Worm (Caenorhabditis elegans) whole organism, late embryonic: ENCODE results near the gene K06H7.7.

Source experiments
- C08G9.2 ChIP-seq: sonication (generic microtip); optimal IDR thresholded peaks from 2 replicates; lab custom pipeline; 2016; ENCODE audit warnings: mild to moderate bottlenecking, missing genetic modification characterization, moderate library complexity, missing compliant biosample characterization
- K09A11.1 ChIP-seq: sonication (generic microtip); optimal IDR thresholded peaks from 2 replicates; lab custom pipeline; 2017; ENCODE audit warnings: antibody characterized with exemption, mild to moderate bottlenecking, missing genetic modification characterization, missing compliant biosample characterization; ENCODE audit not compliant: insufficient read depth
- T23F11.4 ChIP-seq: fragments of 200-800 bp; sonication (Bioruptor generic); optimal IDR thresholded peaks from 2 replicates; lab custom pipeline; 2018; ENCODE audit warnings: mild to moderate bottlenecking, missing genetic modification characterization, missing compliant biosample characterization
- ahr-1 ChIP-seq: sonication (generic microtip); optimal IDR thresholded peaks from 2 replicates; lab custom pipeline; 2016; ENCODE audit warnings: missing genetic modification characterization, missing compliant biosample characterization
- ama-1 ChIP-seq: fragments of 150-350 bp; optimal IDR thresholded peaks from 2 replicates; lab custom pipeline; 2014
- ceh-14 ChIP-seq: sonication (generic microtip); optimal IDR thresholded peaks from 2 replicates; lab custom pipeline; 2016; ENCODE audit warnings: missing genotype, missing genetic modification characterization, missing compliant biosample characterization
- ceh-18 ChIP-seq: sonication (generic microtip); optimal IDR thresholded peaks from 2 replicates; lab custom pipeline; 2016; ENCODE audit warnings: missing genetic modification characterization, missing compliant biosample characterization
- ceh-19 ChIP-seq: fragments of 200-800 bp; sonication (Bioruptor generic); optimal IDR thresholded peaks from 2 replicates; lab custom pipeline; 2018; ENCODE audit warnings: mild to moderate bottlenecking, missing genetic modification characterization, missing compliant biosample characterization
- ceh-22 ChIP-seq: sonication (generic microtip); optimal IDR thresholded peaks from 2 replicates; lab custom pipeline; 2017; ENCODE audit warnings: missing biosample characterization, missing genetic modification characterization
- ceh-24 ChIP-seq: sonication (generic microtip); optimal IDR thresholded peaks from 2 replicates; lab custom pipeline; 2016; ENCODE audit warnings: mild to moderate bottlenecking, missing genetic modification characterization, missing compliant biosample characterization
- ceh-30 ChIP-seq: fragments of 150-350 bp; optimal IDR thresholded peaks from 2 replicates; lab custom pipeline; 2014; ENCODE audit warnings: missing biosample characterization, missing genetic modification characterization
- ceh-31 ChIP-seq: sonication (generic microtip); optimal IDR thresholded peaks from 2 replicates; lab custom pipeline; 2016; ENCODE audit warnings: missing genetic modification characterization, missing compliant biosample characterization
- ceh-34 ChIP-seq: sonication (generic microtip); optimal IDR thresholded peaks from 2 replicates; lab custom pipeline; 2016; ENCODE audit warnings: mild to moderate bottlenecking, missing genetic modification characterization, missing compliant biosample characterization
- ceh-45 ChIP-seq: fragments of 200-800 bp; sonication (Bioruptor generic); IDR thresholded peaks from 2 replicates; pipeline ENCODE4 v1.3.6; 2022; ENCODE audit warnings: missing genetic modification reagents, missing genetic modification characterization, missing compliant biosample characterization
- ceh-9 ChIP-seq: sonication (generic microtip); optimal IDR thresholded peaks from 2 replicates; lab custom pipeline; 2016; ENCODE audit warnings: mild to moderate bottlenecking, missing genetic modification characterization, inconsistent platforms, missing compliant biosample characterization
- dve-1 ChIP-seq: sonication (generic microtip); optimal IDR thresholded peaks from 2 replicates; lab custom pipeline; 2017; ENCODE audit warnings: antibody characterized with exemption, mild to moderate bottlenecking, missing genetic modification characterization, missing compliant biosample characterization
- elt-2 ChIP-seq: sonication (generic microtip); optimal IDR thresholded peaks from 2 replicates; lab custom pipeline; 2016; ENCODE audit warnings: missing genetic modification reagents, missing genetic modification characterization, missing compliant biosample characterization
- elt-4 ChIP-seq: sonication (generic microtip); optimal IDR thresholded peaks from 2 replicates; lab custom pipeline; 2016; ENCODE audit warnings: missing genetic modification characterization, missing compliant biosample characterization
- ets-4 ChIP-seq: sonication (generic microtip); optimal IDR thresholded peaks from 2 replicates; lab custom pipeline; 2016; ENCODE audit warnings: missing genetic modification characterization, missing compliant biosample characterization
- fkh-10 ChIP-seq: fragments of 150-350 bp; optimal IDR thresholded peaks from 2 replicates; lab custom pipeline; 2014; ENCODE audit warnings: missing biosample characterization, missing genetic modification reagents, missing genetic modification characterization
- gmeb-2 ChIP-seq: sonication (generic microtip); optimal IDR thresholded peaks from 2 replicates; lab custom pipeline; 2016; ENCODE audit warnings: missing genetic modification characterization, inconsistent platforms, missing compliant biosample characterization
- hlh-13 ChIP-seq: fragments of 200-800 bp; sonication (Bioruptor generic); optimal IDR thresholded peaks from 2 replicates; lab custom pipeline; 2018; ENCODE audit warnings: mild to moderate bottlenecking, missing genetic modification characterization, missing compliant biosample characterization
- hlh-30 ChIP-seq: sonication (generic microtip); optimal IDR thresholded peaks from 2 replicates; lab custom pipeline; 2017; ENCODE audit warnings: antibody characterized with exemption, missing genetic modification characterization, missing compliant biosample characterization; ENCODE audit not compliant: insufficient read depth
- hlh-6 ChIP-seq: sonication (generic microtip); optimal IDR thresholded peaks from 2 replicates; lab custom pipeline; 2016; ENCODE audit warnings: missing genotype, missing genetic modification characterization, missing compliant biosample characterization
- hlh-8 ChIP-seq: sonication (generic microtip); optimal IDR thresholded peaks from 2 replicates; lab custom pipeline; 2016; ENCODE audit warnings: missing genotype, missing genetic modification characterization, missing compliant biosample characterization
- lim-6 ChIP-seq: sonication (generic microtip); optimal IDR thresholded peaks from 2 replicates; lab custom pipeline; 2016; ENCODE audit warnings: missing genetic modification characterization, missing compliant biosample characterization
- lin-11 ChIP-seq: fragments of 200-800 bp; sonication (Bioruptor generic); optimal IDR thresholded peaks from 2 replicates; lab custom pipeline; 2018; ENCODE audit warnings: mild to moderate bottlenecking, missing genetic modification characterization, missing compliant biosample characterization
- madf-2 ChIP-seq: sonication (generic microtip); optimal IDR thresholded peaks from 2 replicates; lab custom pipeline; 2017; ENCODE audit warnings: missing genetic modification characterization, missing compliant biosample characterization
- mec-3 ChIP-seq: sonication (generic microtip); optimal IDR thresholded peaks from 2 replicates; lab custom pipeline; 2016; ENCODE audit warnings: borderline replicate concordance, missing genetic modification characterization, missing compliant biosample characterization
- nhr-11 ChIP-seq: fragments of 150-350 bp; optimal IDR thresholded peaks from 2 replicates; lab custom pipeline; 2014; ENCODE audit warnings: missing biosample characterization, missing genetic modification characterization
- nhr-232 ChIP-seq: sonication (generic microtip); optimal IDR thresholded peaks from 2 replicates; lab custom pipeline; 2016; ENCODE audit warnings: missing genetic modification characterization, missing compliant biosample characterization
- npax-4 ChIP-seq: sonication (generic microtip); optimal IDR thresholded peaks from 2 replicates; lab custom pipeline; 2016; ENCODE audit warnings: missing genetic modification characterization, missing compliant biosample characterization
- odd-2 ChIP-seq: sonication (generic microtip); optimal IDR thresholded peaks from 2 replicates; lab custom pipeline; 2017; ENCODE audit warnings: antibody characterized with exemption, mild to moderate bottlenecking, missing genetic modification characterization, missing compliant biosample characterization
- pag-3 ChIP-seq: sonication (generic microtip); optimal IDR thresholded peaks from 2 replicates; lab custom pipeline; 2016; ENCODE audit warnings: missing compliant biosample characterization, missing genetic modification characterization, borderline replicate concordance
- pat-9 ChIP-seq: fragments of 200-800 bp; sonication (Bioruptor generic); optimal IDR thresholded peaks from 2 replicates; lab custom pipeline; 2018; ENCODE audit warnings: mild to moderate bottlenecking, missing genetic modification characterization, moderate library complexity, missing compliant biosample characterization
- pha-2 ChIP-seq: sonication (generic microtip); optimal IDR thresholded peaks from 2 replicates; lab custom pipeline; 2017; ENCODE audit warnings: mild to moderate bottlenecking, missing genetic modification characterization, missing compliant biosample characterization
- pqm-1 ChIP-seq: sonication (generic microtip); optimal IDR thresholded peaks from 2 replicates; lab custom pipeline; 2016; ENCODE audit warnings: missing genetic modification characterization, missing compliant biosample characterization
- pros-1 ChIP-seq: fragments of 150-350 bp; optimal IDR thresholded peaks from 2 replicates; lab custom pipeline; 2014; ENCODE audit warnings: missing biosample characterization, missing genetic modification reagents, missing genetic modification characterization
- rnt-1 ChIP-seq: sonication (generic microtip); optimal IDR thresholded peaks from 2 replicates; lab custom pipeline; 2016; ENCODE audit warnings: missing genetic modification characterization, missing compliant biosample characterization
- sdc-2 ChIP-seq: sonication (generic microtip); optimal IDR thresholded peaks from 2 replicates; lab custom pipeline; 2016; ENCODE audit warnings: missing genotype, missing genetic modification characterization, missing compliant biosample characterization
- sox-2 ChIP-seq: fragments of 200-800 bp; sonication (Bioruptor generic); IDR thresholded peaks from 2 replicates; pipeline ENCODE4 v1.3.6; 2022; ENCODE audit warnings: missing genetic modification reagents, missing genetic modification characterization, missing compliant biosample characterization
- sox-4 ChIP-seq: sonication (generic microtip); optimal IDR thresholded peaks from 2 replicates; lab custom pipeline; 2017; ENCODE audit warnings: mild to moderate bottlenecking, missing genetic modification characterization, inconsistent platforms, missing compliant biosample characterization
- syd-9 ChIP-seq: sonication (generic microtip); optimal IDR thresholded peaks from 2 replicates; lab custom pipeline; 2016; ENCODE audit warnings: mild to moderate bottlenecking, missing genetic modification characterization, moderate library complexity, missing compliant biosample characterization
- unc-42 ChIP-seq: sonication (generic microtip); optimal IDR thresholded peaks from 2 replicates; lab custom pipeline; 2016; ENCODE audit warnings: missing genotype, missing genetic modification characterization, missing compliant biosample characterization
- unc-55 ChIP-seq: sonication (generic microtip); optimal IDR thresholded peaks from 2 replicates; lab custom pipeline; 2017; ENCODE audit warnings: missing biosample characterization, missing genetic modification reagents, missing genetic modification characterization
- unc-86 ChIP-seq: sonication (generic microtip); optimal IDR thresholded peaks from 2 replicates; lab custom pipeline; 2016; ENCODE audit warnings: missing genetic modification characterization, missing compliant biosample characterization
- zip-5 ChIP-seq: sonication (generic microtip); optimal IDR thresholded peaks from 2 replicates; lab custom pipeline; 2016; ENCODE audit warnings: missing genetic modification characterization, missing compliant biosample characterization

K06H7.7 gene

DNA sequence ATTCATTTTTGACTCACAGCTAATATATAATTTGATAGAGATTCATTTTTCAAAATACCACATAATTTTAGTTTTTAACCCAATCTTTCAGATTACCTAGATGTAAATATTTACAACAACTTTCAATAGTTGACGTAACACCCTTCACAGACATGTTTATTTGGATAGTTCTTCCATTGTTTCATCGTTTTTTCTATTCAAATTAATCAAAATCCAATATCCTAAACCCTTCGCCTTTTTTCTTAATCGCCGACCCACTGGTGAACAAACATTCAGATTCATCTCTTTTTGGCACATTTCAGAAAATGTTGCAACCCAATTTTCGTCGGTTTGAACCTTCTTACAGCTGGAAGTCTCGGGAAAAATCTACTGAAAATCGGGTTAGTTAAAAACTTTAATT is 13.7 kb upstream of the K06H7.7 start, which contains the start of gene K06H7.1:
Gene K06H7.1, plus strand, starts transcription at position 301 of the 400 bp plus-strand sequence.
- TF ChIP-seq hlh-30 (tag; lab: Kevin White, UChicago) (no peak), ceh-9 (tag; lab: Kevin White, UChicago) (no peak)

DNA sequence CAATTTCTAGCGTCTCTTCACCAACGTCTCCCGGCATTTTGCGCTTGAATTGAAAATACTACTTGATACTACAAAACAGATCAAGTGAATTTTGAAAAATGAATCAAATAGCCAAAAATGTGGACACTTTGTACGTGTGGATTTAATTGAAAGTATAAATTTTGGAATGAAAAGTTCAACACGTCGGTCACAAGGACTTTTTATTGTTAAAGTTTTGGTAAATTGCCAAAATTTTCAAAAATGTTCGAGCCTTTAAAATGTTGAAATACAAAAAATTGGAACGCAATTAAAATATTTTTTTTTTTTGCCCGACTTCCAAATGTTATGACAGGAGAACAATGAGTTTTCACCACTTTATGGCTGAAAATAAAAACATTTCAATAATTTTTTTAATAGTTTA is 12.8 kb upstream of the K06H7.7 start, which contains the start of gene K06H7.8:
Gene K06H7.8, minus strand, starts transcription at position 101 of the 400 bp plus-strand sequence.
- TF ChIP-seq ceh-45 (GFP tag; lab: Robert Waterston, UW) (no peak), rnt-1 (tag; lab: Kevin White, UChicago) (no peak), lim-6 (tag; lab: Kevin White, UChicago) (no peak), ahr-1 (tag; lab: Kevin White, UChicago) (no peak), odd-2 (tag; lab: Kevin White, UChicago) (no peak), sox-2 (GFP tag; lab: Robert Waterston, UW) (no peak), unc-55 (GFP tag; lab: Kevin White, UChicago) (no peak), fkh-10 (GFP tag; lab: Kevin White, UChicago) (no peak), T23F11.4 (GFP tag; lab: Kevin White, UChicago) (no peak)

DNA sequence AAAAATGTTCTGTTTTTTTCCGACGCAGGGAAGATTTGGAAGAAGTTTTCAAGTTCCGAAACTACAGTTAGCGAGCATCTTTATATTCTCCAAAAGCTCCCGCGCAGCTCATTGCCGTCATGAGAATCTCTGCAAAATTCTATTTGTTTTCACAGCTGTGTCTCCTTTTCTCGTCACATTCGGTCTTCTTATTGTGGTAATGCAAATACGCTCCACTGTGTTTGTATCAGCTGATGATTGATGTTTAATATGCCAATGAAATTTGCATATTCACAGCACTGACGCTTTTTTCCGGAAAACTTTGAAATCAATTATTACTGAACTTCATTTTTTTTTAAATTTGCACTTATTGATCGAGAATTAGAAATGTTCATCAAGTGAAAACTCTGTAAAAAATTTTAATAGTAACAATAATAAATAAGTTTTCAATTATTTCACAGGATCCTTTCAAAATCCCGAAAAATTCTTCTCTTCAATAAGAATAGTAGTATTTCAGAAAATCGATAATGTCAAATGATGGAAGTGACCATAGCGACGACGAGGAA is 7.9 kb upstream of the K06H7.7 start, which contains the start of gene K06H7.2:
Gene K06H7.2, plus strand, starts transcription at position 495 of the 545 bp plus-strand sequence.
- TF ChIP-seq ama-1 (lab: Kevin White, UChicago) (no peak), ceh-31 (tag; lab: Kevin White, UChicago) (peak; percentile 48), fkh-10 (GFP tag; lab: Kevin White, UChicago) (no peak), ceh-30 (tag; lab: Kevin White, UChicago) (no peak), ceh-22 (no peak), lin-11 (tag; lab: Kevin White, UChicago) (no peak), madf-2 (tag; lab: Kevin White, UChicago) (no peak), elt-2 (peak; percentile 22), pha-2 (tag; lab: Kevin White, UChicago) (peak; percentile 22), lim-6 (tag; lab: Kevin White, UChicago) (no peak), mec-3 (no peak), hlh-13 (GFP tag; lab: Kevin White, UChicago) (no peak), ceh-14 (tag; lab: Kevin White, UChicago) (no peak), odd-2 (tag; lab: Kevin White, UChicago) (no peak), pat-9 (tag; lab: Kevin White, UChicago) (no peak), ceh-34 (tag; lab: Kevin White, UChicago) (no peak), ceh-18 (peak; percentile 57), syd-9 (tag; lab: Kevin White, UChicago) (no peak), hlh-8 (tag; lab: Kevin White, UChicago) (no peak), nhr-232 (tag; lab: Kevin White, UChicago) (no peak), ceh-24 (tag; lab: Kevin White, UChicago) (no peak), sdc-2 (no peak), pag-3 (tag; lab: Kevin White, UChicago) (no peak), gmeb-2 (no peak), dve-1 (no peak), hlh-30 (tag; lab: Kevin White, UChicago) (peak; percentile 93), elt-4 (tag; lab: Kevin White, UChicago) (no peak), pqm-1 (tag; lab: Kevin White, UChicago) (no peak), C08G9.2 (tag; lab: Kevin White, UChicago) (no peak), unc-86 (tag; lab: Kevin White, UChicago) (no peak), ceh-9 (tag; lab: Kevin White, UChicago) (no peak), zip-5 (tag; lab: Kevin White, UChicago) (no peak), unc-55 (GFP tag; lab: Kevin White, UChicago) (peak; percentile 43), ets-4 (tag; lab: Kevin White, UChicago) (no peak), sox-2 (GFP tag; lab: Robert Waterston, UW) (no peak), sox-4 (tag; lab: Kevin White, UChicago) (no peak), hlh-6 (tag; lab: Kevin White, UChicago) (no peak), K09A11.1 (tag; lab: Kevin White, UChicago) (no peak), pros-1 (tag; lab: Kevin White, UChicago) (no peak), ceh-19 (GFP tag; lab: Kevin White, UChicago) (no peak), npax-4 (no peak), unc-42 (tag; lab: Kevin White, UChicago) (peak; percentile 95), nhr-11 (no peak)
